Worm (Caenorhabditis elegans) whole organism, L3 larva: ENCODE results near the gene col-155.

Experiments used
- R02D3.7 ChIP-seq: fragments of 150-350 bp; optimal IDR thresholded peaks from 2 replicates; lab custom pipeline; 2014; ENCODE audit warnings: missing biosample characterization, missing genetic modification characterization
- ZK546.5 ChIP-seq: sonication (generic microtip); optimal IDR thresholded peaks from 2 replicates; lab custom pipeline; 2017; ENCODE audit warnings: missing biosample characterization, missing genetic modification characterization
- aly-2 ChIP-seq: fragments of 150-350 bp; optimal IDR thresholded peaks from 2 replicates; lab custom pipeline; 2014; ENCODE audit warnings: missing biosample characterization, missing genetic modification characterization
- ama-1 ChIP-seq: fragments of 150-350 bp; optimal IDR thresholded peaks from 2 replicates; lab custom pipeline; 2018
- ceh-16 ChIP-seq: sonication (generic microtip); optimal IDR thresholded peaks from 2 replicates; lab custom pipeline; 2017; ENCODE audit warnings: missing biosample characterization, missing genetic modification characterization
- ceh-28 ChIP-seq: fragments of 150-350 bp; optimal IDR thresholded peaks from 2 replicates; lab custom pipeline; 2014; ENCODE audit warnings: missing biosample characterization, missing genetic modification reagents, missing genetic modification characterization
- ceh-82 ChIP-seq: fragments of 150-350 bp; optimal IDR thresholded peaks from 2 replicates; lab custom pipeline; 2014; ENCODE audit warnings: missing biosample characterization, missing genetic modification characterization
- daf-12 ChIP-seq: fragments of 150-350 bp; optimal IDR thresholded peaks from 2 replicates; lab custom pipeline; 2014; ENCODE audit warnings: missing biosample characterization, missing genetic modification reagents, missing genetic modification characterization
- egl-5 ChIP-seq: fragments of 150-350 bp; optimal IDR thresholded peaks from 2 replicates; lab custom pipeline; 2017; ENCODE audit warnings: missing biosample characterization, missing genetic modification reagents, missing genetic modification characterization, inconsistent platforms
- elt-1 ChIP-seq: fragments of 150-350 bp; optimal IDR thresholded peaks from 2 replicates; lab custom pipeline; 2014; ENCODE audit warnings: missing biosample characterization, missing genetic modification characterization
- elt-2 ChIP-seq: sonication (generic microtip); optimal IDR thresholded peaks from 2 replicates; lab custom pipeline; 2016; ENCODE audit warnings: missing genetic modification reagents, mild to moderate bottlenecking, missing genetic modification characterization, missing compliant biosample characterization
- fkh-10 ChIP-seq: sonication (generic microtip); optimal IDR thresholded peaks from 2 replicates; lab custom pipeline; 2017; ENCODE audit warnings: missing biosample characterization, missing genetic modification reagents, missing genetic modification characterization
- fkh-2 ChIP-seq: fragments of 150-350 bp; optimal IDR thresholded peaks from 2 replicates; lab custom pipeline; 2014; ENCODE audit warnings: missing biosample characterization, missing genetic modification reagents, missing genetic modification characterization
- hmg-11 ChIP-seq: sonication (generic microtip); optimal IDR thresholded peaks from 2 replicates; lab custom pipeline; 2016; ENCODE audit warnings: missing genetic modification characterization, missing compliant biosample characterization
- jun-1 ChIP-seq: fragments of 150-350 bp; optimal IDR thresholded peaks from 2 replicates; lab custom pipeline; 2014; ENCODE audit warnings: missing biosample characterization, missing genetic modification reagents, missing genetic modification characterization
- lin-15B ChIP-seq: fragments of 150-350 bp; optimal IDR thresholded peaks from 2 replicates; lab custom pipeline; 2014; ENCODE audit warnings: missing biosample characterization, missing genetic modification characterization
- lsy-12 ChIP-seq: sonication (generic microtip); optimal IDR thresholded peaks from 2 replicates; lab custom pipeline; 2016; ENCODE audit warnings: mild to moderate bottlenecking, missing genetic modification characterization, missing compliant biosample characterization
- mdl-1 ChIP-seq: fragments of 150-350 bp; optimal IDR thresholded peaks from 2 replicates; lab custom pipeline; 2014; ENCODE audit warnings: missing biosample characterization, missing genetic modification characterization
- nfya-1 ChIP-seq: sonication (generic microtip); optimal IDR thresholded peaks from 2 replicates; lab custom pipeline; 2017; ENCODE audit warnings: missing genetic modification characterization, mild to moderate bottlenecking, missing compliant biosample characterization, antibody characterized with exemption, moderate library complexity; ENCODE audit not compliant: insufficient read depth
- nhr-12 ChIP-seq: fragments of 150-350 bp; optimal IDR thresholded peaks from 2 replicates; lab custom pipeline; 2014; ENCODE audit warnings: missing biosample characterization, missing genetic modification characterization
- nhr-25 ChIP-seq: sonication (generic microtip); optimal IDR thresholded peaks from 2 replicates; lab custom pipeline; 2017; ENCODE audit warnings: missing biosample characterization, missing genetic modification characterization
- nhr-28 ChIP-seq: fragments of 150-350 bp; optimal IDR thresholded peaks from 2 replicates; lab custom pipeline; 2014; ENCODE audit warnings: missing biosample characterization, missing genetic modification characterization
- nhr-43 ChIP-seq: sonication (generic microtip); optimal IDR thresholded peaks from 2 replicates; lab custom pipeline; 2016; ENCODE audit warnings: mild to moderate bottlenecking, missing genetic modification characterization, missing compliant biosample characterization; ENCODE audit not compliant: poor library complexity, severe bottlenecking
- nhr-77 ChIP-seq: fragments of 150-350 bp; optimal IDR thresholded peaks from 2 replicates; lab custom pipeline; 2014; ENCODE audit warnings: missing biosample characterization, missing genetic modification characterization
- pha-4 ChIP-seq: fragments of 150-350 bp; optimal IDR thresholded peaks from 2 replicates; lab custom pipeline; 2014; ENCODE audit warnings: missing biosample characterization, missing genetic modification reagents, missing genetic modification characterization
- pqm-1 ChIP-seq: fragments of 150-350 bp; optimal IDR thresholded peaks from 2 replicates; lab custom pipeline; 2017; ENCODE audit warnings: missing biosample characterization, missing genetic modification characterization, inconsistent platforms
- sea-2 ChIP-seq: fragments of 150-350 bp; sonication (generic microtip); optimal IDR thresholded peaks from 4 replicates; lab custom pipeline; 2014; ENCODE audit warnings: missing biosample characterization, missing genetic modification reagents, missing genetic modification characterization
- skn-1 ChIP-seq: fragments of 150-350 bp; optimal IDR thresholded peaks from 2 replicates; lab custom pipeline; 2014; ENCODE audit warnings: missing biosample characterization, missing genetic modification characterization
- snpc-4 ChIP-seq: fragments of 150-350 bp; optimal IDR thresholded peaks from 2 replicates; lab custom pipeline; 2014; ENCODE audit warnings: missing biosample characterization, missing genetic modification characterization
- tbx-2 ChIP-seq: sonication (generic microtip); optimal IDR thresholded peaks from 2 replicates; lab custom pipeline; 2016; ENCODE audit warnings: mild to moderate bottlenecking, missing genetic modification characterization, missing compliant biosample characterization
- unc-39 ChIP-seq: sonication (generic microtip); optimal IDR thresholded peaks from 4 replicates; lab custom pipeline; 2017; ENCODE audit warnings: missing biosample characterization, missing genetic modification characterization
- unc-62 ChIP-seq: fragments of 150-350 bp; sonication (generic microtip); optimal IDR thresholded peaks from 4 replicates; lab custom pipeline; 2014; ENCODE audit warnings: missing biosample characterization, missing genetic modification reagents, missing genetic modification characterization
- zag-1 ChIP-seq: fragments of 150-350 bp; optimal IDR thresholded peaks from 2 replicates; lab custom pipeline; 2014; ENCODE audit warnings: missing biosample characterization, missing genetic modification characterization
- ztf-11 ChIP-seq: fragments of 150-350 bp; optimal IDR thresholded peaks from 2 replicates; lab custom pipeline; 2014; ENCODE audit warnings: missing biosample characterization, missing genetic modification characterization
- ztf-4 ChIP-seq: fragments of 150-350 bp; optimal IDR thresholded peaks from 2 replicates; lab custom pipeline; 2014; ENCODE audit warnings: missing biosample characterization, missing genetic modification characterization

The col-155 gene

DNA sequence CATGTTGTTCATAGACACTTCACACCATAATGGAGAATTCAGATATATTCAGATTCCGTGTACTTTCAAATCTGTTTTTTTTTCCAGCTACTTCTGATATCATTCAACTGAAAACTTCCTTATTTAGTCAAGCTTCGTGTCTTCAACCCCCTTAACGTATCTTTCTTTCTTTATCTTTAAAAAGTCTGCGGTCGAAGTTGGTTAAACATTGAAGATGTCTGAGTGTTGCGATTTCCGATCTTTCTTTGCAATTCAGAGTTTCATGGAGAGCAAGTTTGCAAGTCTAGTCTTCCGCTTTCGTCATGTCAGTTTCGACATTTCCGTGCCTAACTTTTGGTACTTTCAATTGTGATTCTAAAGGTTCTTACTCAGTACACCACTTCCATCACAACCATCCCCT, 45.6 kb upstream of the col-155 start:
- no peak for TF ChIP-seq ZK546.5 (tag; lab: Kevin White, UChicago)
- no peak for TF ChIP-seq aly-2 (tag; lab: Kevin White, UChicago)
- TF ChIP-seq egl-5 (tag; lab: Kevin White, UChicago): no peak
- no peak for TF ChIP-seq nhr-25
- TF ChIP-seq sea-2 (GFP tag; lab: Kevin White, UChicago): no peak
- no peak for TF ChIP-seq ceh-28 (tag; lab: Kevin White, UChicago)
- TF ChIP-seq pqm-1: no peak
- no peak for TF ChIP-seq fkh-10 (GFP tag; lab: Kevin White, UChicago)
- TF ChIP-seq lsy-12 (tag; lab: Kevin White, UChicago): no peak
- no peak for TF ChIP-seq jun-1 (tag; lab: Kevin White, UChicago)
- no peak for TF ChIP-seq nhr-28 (tag; lab: Kevin White, UChicago)
- TF ChIP-seq ceh-16: no peak
- no peak for TF ChIP-seq unc-62 (GFP tag; lab: Kevin White, UChicago)
- TF ChIP-seq hmg-11: no peak
- TF ChIP-seq nhr-43 (tag; lab: Kevin White, UChicago): no peak

DNA sequence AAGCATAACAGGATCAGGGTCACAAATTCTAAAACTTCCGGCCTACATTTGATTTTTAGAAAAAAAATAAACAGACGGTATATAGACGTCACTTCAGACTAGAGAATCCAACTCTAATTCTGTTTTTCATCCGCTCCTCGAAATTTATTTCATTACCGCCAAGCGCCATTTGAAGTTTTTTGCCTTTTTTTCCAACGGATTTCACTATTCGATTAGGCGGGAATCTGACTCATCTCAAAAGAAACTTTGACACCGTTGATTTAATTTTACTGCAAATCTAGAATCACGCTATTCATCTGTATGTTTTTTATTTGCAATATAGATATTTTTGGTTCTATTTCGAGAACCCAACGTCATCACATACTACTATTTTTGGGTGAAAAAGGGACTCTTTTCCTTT, 41.1 kb upstream of the col-155 start:
- no peak for TF ChIP-seq ama-1 (lab: Kevin White, UChicago)
- peak; percentile 72 for TF ChIP-seq fkh-10 (GFP tag; lab: Kevin White, UChicago)
- no peak for TF ChIP-seq nhr-12 (tag; lab: Kevin White, UChicago)
- no peak for TF ChIP-seq zag-1 (tag; lab: Kevin White, UChicago)
- TF ChIP-seq nhr-43 (tag; lab: Kevin White, UChicago): no peak
- TF ChIP-seq elt-2 (tag; lab: Kevin White, UChicago): no peak
- TF ChIP-seq elt-1 (tag; lab: Kevin White, UChicago): no peak
- TF ChIP-seq, all 47 proteins: peak for 1

DNA sequence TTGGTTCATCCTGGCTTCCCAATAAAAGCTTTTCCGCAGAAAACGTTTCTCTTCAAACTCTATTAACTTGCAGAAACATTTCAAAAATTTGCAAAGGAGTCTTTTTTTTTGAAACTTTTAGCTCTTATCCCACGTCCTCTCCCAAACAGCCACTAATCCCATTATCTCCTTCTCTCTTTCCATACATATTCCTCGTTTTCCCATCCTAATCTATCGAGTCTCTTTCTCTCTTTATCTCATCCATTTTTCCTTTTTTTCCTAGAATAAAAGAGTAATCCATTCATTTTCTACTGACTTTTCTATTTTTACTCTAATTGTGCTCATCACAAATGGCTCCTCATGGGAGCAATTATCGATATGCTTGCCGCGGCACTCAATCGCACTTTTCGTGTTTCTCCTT, 39.1 kb upstream of the col-155 start:
- TF ChIP-seq ztf-4 (no peak), ZK546.5 (tag; lab: Kevin White, UChicago) (no peak), pqm-1 (no peak), ztf-11 (tag; lab: Kevin White, UChicago) (no peak), nhr-77 (tag; lab: Kevin White, UChicago) (no peak), hmg-11 (no peak), nfya-1 (tag; lab: Kevin White, UChicago) (peak; percentile 9), aly-2 (tag; lab: Kevin White, UChicago) (no peak), pha-4 (tag; lab: Kevin White, UChicago) (no peak), R02D3.7 (no peak), mdl-1 (tag; lab: Kevin White, UChicago) (no peak), tbx-2 (tag; lab: Kevin White, UChicago) (peak; percentile 42), nhr-12 (tag; lab: Kevin White, UChicago) (no peak), fkh-2 (tag; lab: Kevin White, UChicago) (no peak), lsy-12 (tag; lab: Kevin White, UChicago) (no peak)

DNA sequence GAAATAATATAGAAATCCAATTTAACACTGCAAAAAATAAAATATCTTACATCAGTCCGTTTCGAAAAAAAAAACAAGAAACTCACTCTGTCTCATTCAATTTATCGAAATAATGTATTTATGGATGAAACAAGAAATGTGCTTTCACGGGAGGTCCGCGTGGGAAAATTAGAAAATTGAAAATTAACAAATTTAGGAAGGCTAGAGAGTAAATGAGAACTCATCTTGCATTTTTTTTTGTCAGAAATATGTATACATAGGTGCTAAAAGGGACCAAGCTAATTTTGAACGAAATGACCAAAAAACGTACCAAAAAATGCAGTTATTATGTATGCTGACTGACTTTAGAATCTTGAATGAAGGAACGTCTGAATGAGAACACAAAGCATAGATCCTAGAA, 34.9 kb upstream of the col-155 start, which contains the start of gene T26H10.2:
Gene T26H10.2 (minus strand): TSS at position 101 of the 400 bp plus-strand sequence.
- no peak for TF ChIP-seq ceh-16
- TF ChIP-seq fkh-2 (tag; lab: Kevin White, UChicago): no peak
- no peak for TF ChIP-seq elt-1 (tag; lab: Kevin White, UChicago)
- no peak for TF ChIP-seq lin-15B
- no peak for TF ChIP-seq ztf-11 (tag; lab: Kevin White, UChicago)
- no peak for TF ChIP-seq nhr-77 (tag; lab: Kevin White, UChicago)
- TF ChIP-seq pha-4 (tag; lab: Kevin White, UChicago): no peak
- TF ChIP-seq tbx-2 (tag; lab: Kevin White, UChicago): no peak
- TF ChIP-seq nhr-28 (tag; lab: Kevin White, UChicago): no peak
- no peak for TF ChIP-seq ceh-82
- TF ChIP-seq hmg-11: no peak
- no peak for TF ChIP-seq R02D3.7
- TF ChIP-seq sea-2 (GFP tag; lab: Kevin White, UChicago): no peak
- TF ChIP-seq fkh-10 (GFP tag; lab: Kevin White, UChicago): no peak
- no peak for TF ChIP-seq daf-12 (tag; lab: Kevin White, UChicago)
- TF ChIP-seq snpc-4 (tag; lab: Kevin White, UChicago): no peak
- no peak for TF ChIP-seq jun-1 (tag; lab: Kevin White, UChicago)
- no peak for TF ChIP-seq skn-1 (tag; lab: Kevin White, UChicago)
- TF ChIP-seq aly-2 (tag; lab: Kevin White, UChicago): no peak
- no peak for TF ChIP-seq unc-39 (tag; lab: Kevin White, UChicago)
